Worm (Caenorhabditis elegans): ENCODE measurements around the gene cku-80.

Gene cku-80

DNA sequence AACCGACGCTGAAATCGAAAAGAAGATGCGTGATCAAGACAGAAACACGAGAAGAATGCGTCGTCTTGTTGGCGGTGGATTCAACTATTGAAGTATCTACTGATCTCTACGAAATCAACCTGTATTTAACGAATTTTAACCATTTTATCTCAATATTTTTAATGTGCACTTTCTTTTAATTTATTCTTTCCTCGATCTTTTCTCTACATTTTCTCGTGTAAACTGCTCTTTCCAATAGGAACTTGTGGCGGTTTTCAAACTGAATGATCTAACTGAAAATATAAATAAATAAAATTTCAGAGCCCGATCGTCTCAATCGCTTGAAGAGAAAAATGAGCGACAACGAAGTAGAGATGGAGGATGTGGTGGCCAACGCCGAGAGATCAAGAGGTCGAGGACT, 13.7 kb upstream of the cku-80 start, which contains the start of gene rnp-4:
Gene rnp-4, plus strand, starts transcription at position 301 of the 400 bp plus-strand sequence.
- TF ChIP-seq flt-1 (GFP tag; IDR thresholded peaks at IDR 0.05) (no peak), med-1 (GFP tag; optimal IDR thresholded peaks at IDR 0.05; ENCODE audit: insufficient read depth) (no peak), T22C8.4 (GFP tag; IDR thresholded peaks at IDR 0.05) (no peak), ztf-29 (GFP tag; IDR thresholded peaks at IDR 0.05) (no peak), tab-1 (GFP tag; IDR thresholded peaks at IDR 0.05) (no peak), ztf-23 (GFP tag; IDR thresholded peaks at IDR 0.05) (no peak), cog-1 (tag; optimal IDR thresholded peaks at IDR 0.05) (no peak), klf-2 (GFP tag; conservative IDR thresholded peaks at IDR 0.05) (no peak), ref-1 (GFP tag; conservative IDR thresholded peaks at IDR 0.05) (no peak)

DNA sequence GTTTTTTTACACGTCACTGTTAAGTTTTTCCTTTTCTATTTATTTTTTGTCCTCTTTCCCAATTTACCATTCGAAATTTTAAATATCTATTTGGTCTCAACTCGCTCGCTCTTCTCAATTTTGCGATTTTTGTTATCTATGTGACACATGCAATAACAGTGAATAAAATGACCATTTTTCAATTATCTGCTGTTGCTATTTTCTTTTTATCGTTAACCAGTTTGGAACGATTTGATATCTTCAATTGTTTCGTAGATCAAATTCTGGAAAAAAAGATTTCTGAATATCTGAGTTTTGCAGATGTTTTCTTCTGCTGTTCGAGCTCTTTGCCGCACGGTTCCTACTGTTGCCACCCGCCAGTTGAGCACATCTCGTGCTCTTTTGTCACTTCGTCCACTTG, 12.5 kb upstream of the cku-80 start, which contains the start of gene prdx-3:
Gene prdx-3, plus strand, starts transcription at position 301 of the 400 bp plus-strand sequence.
- TF ChIP-seq klf-2 (GFP tag; conservative IDR thresholded peaks at IDR 0.05): no peak
- no peak for TF ChIP-seq med-1 (GFP tag; optimal IDR thresholded peaks at IDR 0.05; ENCODE audit: insufficient read depth)
- TF ChIP-seq tab-1 (GFP tag; IDR thresholded peaks at IDR 0.05): no peak
- no peak for TF ChIP-seq ztf-29 (GFP tag; IDR thresholded peaks at IDR 0.05)
- TF ChIP-seq T22C8.4 (GFP tag; IDR thresholded peaks at IDR 0.05): no peak
- no peak for TF ChIP-seq ztf-23 (GFP tag; IDR thresholded peaks at IDR 0.05)
- TF ChIP-seq cog-1 (tag; optimal IDR thresholded peaks at IDR 0.05): no peak
- no peak for TF ChIP-seq ref-1 (GFP tag; conservative IDR thresholded peaks at IDR 0.05)
- TF ChIP-seq flt-1 (GFP tag; IDR thresholded peaks at IDR 0.05): no peak

DNA sequence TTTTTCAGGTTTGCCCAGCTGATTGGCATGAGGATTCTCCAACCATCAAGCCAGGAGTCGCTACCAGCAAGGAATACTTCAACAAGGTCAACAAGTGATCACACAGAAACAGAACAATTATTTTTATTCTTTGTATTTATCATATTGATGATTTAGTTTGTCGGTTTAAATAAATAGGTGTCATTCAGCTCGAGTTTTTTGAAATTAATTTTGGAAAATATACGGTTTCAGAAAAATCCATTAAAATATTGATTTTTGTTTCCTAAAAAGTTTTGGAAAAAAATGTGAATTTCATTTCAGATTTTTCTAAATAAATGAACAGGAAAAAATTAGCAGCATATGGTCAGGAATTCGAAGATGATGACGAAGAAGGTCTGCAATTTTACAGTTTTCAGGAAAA, 11.4 kb upstream of the cku-80 start, which contains the start of gene gpch-1:
Gene gpch-1, plus strand, starts transcription at position 301 of the 400 bp plus-strand sequence.
- no peak for TF ChIP-seq med-1 (GFP tag; optimal IDR thresholded peaks at IDR 0.05; ENCODE audit: insufficient read depth)
- no peak for TF ChIP-seq T22C8.4 (GFP tag; IDR thresholded peaks at IDR 0.05)
- no peak for TF ChIP-seq flt-1 (GFP tag; IDR thresholded peaks at IDR 0.05)
- TF ChIP-seq ref-1 (GFP tag; conservative IDR thresholded peaks at IDR 0.05): no peak
- no peak for TF ChIP-seq klf-2 (GFP tag; conservative IDR thresholded peaks at IDR 0.05)
- TF ChIP-seq tab-1 (GFP tag; IDR thresholded peaks at IDR 0.05): no peak
- TF ChIP-seq ztf-29 (GFP tag; IDR thresholded peaks at IDR 0.05): no peak
- TF ChIP-seq cog-1 (tag; optimal IDR thresholded peaks at IDR 0.05): no peak
- TF ChIP-seq ztf-23 (GFP tag; IDR thresholded peaks at IDR 0.05): no peak

DNA sequence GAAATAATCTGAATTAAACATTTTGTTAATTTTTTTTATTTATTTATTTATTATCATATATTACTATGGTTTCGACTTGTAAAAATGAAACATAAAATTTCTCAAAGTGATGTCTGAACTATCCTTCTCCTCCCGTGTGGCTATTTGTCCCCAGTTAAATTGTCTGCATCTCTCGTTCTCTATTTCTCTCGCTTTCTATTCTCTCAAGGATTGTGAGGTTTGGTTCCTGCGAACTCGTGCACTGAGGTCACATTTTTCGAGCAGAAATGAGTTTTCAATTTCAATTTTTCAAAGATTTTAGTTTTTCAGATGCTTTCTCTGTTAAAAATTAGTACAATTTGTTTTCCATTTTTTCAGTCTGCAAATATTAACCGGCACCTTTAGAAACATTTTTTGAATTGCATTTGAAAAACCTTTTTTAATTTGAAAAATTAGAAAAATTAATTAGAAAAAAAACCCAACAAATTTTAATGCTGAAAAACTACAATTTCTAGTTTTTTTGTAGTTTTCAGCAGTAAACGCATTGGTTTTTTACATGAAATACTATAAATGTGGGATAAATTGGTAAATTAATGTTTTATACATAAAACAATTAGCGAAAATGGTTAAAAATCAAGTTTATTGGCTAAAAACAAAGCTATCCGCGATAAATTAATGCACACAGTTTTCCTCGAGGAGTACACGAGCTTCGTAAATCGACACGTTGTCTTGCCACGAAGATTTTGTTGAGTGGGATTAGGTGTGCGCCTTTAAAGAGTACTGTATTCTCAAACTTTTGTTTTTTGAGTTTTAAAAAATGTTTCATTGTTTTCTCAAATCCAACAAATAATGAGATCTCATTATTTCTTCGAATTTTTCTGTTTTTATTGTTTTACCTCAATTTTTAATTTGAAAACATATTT, 7.3 kb upstream of the cku-80 start:
- TF ChIP-seq T22C8.4 (GFP tag; IDR thresholded peaks at IDR 0.05) (no peak), flt-1 (GFP tag; IDR thresholded peaks at IDR 0.05) (no peak), med-1 (GFP tag; optimal IDR thresholded peaks at IDR 0.05; ENCODE audit: insufficient read depth) (no peak), ref-1 (GFP tag; conservative IDR thresholded peaks at IDR 0.05) (no peak), tab-1 (GFP tag; IDR thresholded peaks at IDR 0.05) (no peak), klf-2 (GFP tag; conservative IDR thresholded peaks at IDR 0.05) (no peak), ztf-23 (GFP tag; IDR thresholded peaks at IDR 0.05) (no peak), ztf-29 (GFP tag; IDR thresholded peaks at IDR 0.05) (no peak), cog-1 (tag; optimal IDR thresholded peaks at IDR 0.05) (no peak)

DNA sequence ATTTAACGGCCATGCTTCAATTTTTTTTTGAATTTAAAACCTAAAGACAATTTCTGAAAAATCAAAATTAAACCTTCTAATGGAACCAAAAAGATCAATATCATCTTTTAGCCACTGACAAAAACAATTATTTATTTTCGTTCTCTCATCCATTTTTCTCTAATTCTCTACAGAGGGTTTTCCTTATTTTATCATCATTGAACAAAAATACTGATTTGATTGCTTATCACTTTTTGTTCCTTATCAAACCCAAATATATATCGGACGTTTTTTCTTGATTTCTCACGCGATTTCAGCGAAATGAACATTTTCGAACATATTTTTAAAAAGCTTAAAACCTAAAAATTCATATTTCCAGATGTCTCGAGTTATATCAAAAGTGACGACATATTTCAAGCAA, 6.5 kb upstream of the cku-80 start, which contains the start of gene mpc-1:
Gene mpc-1, plus strand, starts transcription at position 359 of the 400 bp plus-strand sequence.
- TF ChIP-seq klf-2 (GFP tag; conservative IDR thresholded peaks at IDR 0.05) (no peak), flt-1 (GFP tag; IDR thresholded peaks at IDR 0.05) (no peak), med-1 (GFP tag; optimal IDR thresholded peaks at IDR 0.05; ENCODE audit: insufficient read depth) (no peak)

DNA sequence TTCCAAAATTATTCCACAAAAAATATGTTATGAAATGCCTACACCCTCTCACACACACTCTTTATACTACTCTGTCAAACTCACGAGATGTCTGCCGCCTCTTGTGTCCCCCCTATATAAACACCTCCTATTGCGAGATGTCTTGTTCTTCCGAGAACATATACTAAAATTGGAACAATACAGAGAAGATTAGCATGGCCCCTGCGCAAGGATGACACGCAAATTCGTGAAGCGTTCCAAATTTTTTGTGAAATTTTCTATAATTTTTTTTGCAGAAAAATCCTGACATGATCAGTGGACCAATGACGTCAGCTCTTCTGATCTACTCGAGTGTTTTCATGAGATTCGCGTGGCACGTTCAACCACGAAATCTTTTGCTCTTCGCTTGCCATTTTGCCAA, 5.6 kb upstream of the cku-80 start:
- peak; percentile 84 for TF ChIP-seq flt-1 (GFP tag; IDR thresholded peaks at IDR 0.05)
- TF ChIP-seq T22C8.4 (GFP tag; IDR thresholded peaks at IDR 0.05): peak; percentile 64
- peak; percentile 77 for TF ChIP-seq ztf-23 (GFP tag; IDR thresholded peaks at IDR 0.05)
- peak; percentile 64 for TF ChIP-seq ref-1 (GFP tag; conservative IDR thresholded peaks at IDR 0.05)
- peak; percentile 80 for TF ChIP-seq tab-1 (GFP tag; IDR thresholded peaks at IDR 0.05)
- peak; percentile 68 for TF ChIP-seq klf-2 (GFP tag; conservative IDR thresholded peaks at IDR 0.05)

DNA sequence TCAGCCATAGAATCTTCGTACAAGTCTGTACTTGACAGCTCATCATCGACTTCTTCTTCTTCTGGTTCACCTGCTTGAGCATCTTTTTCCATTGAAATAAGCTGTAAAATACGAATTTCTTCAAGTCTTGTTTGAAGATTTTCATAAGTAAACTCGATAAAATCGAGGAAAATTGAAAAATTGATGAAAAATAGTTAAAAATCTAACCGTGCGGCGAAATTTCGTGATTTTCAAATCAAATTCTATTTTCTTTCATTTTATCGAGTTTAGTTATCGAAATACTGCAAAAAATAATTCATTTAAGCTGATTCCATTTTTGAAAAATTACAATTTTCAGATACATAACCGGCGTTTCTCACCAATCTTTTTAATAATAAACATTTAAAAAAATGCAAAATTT, 4.5 kb upstream of the cku-80 start, which contains the start of gene R07E5.11:
Gene R07E5.11, minus strand, starts transcription at position 101 of the 400 bp plus-strand sequence.
- TF ChIP-seq ref-1 (GFP tag; conservative IDR thresholded peaks at IDR 0.05) (no peak), med-1 (GFP tag; optimal IDR thresholded peaks at IDR 0.05; ENCODE audit: insufficient read depth) (no peak), T22C8.4 (GFP tag; IDR thresholded peaks at IDR 0.05) (no peak), ztf-29 (GFP tag; IDR thresholded peaks at IDR 0.05) (no peak)

DNA sequence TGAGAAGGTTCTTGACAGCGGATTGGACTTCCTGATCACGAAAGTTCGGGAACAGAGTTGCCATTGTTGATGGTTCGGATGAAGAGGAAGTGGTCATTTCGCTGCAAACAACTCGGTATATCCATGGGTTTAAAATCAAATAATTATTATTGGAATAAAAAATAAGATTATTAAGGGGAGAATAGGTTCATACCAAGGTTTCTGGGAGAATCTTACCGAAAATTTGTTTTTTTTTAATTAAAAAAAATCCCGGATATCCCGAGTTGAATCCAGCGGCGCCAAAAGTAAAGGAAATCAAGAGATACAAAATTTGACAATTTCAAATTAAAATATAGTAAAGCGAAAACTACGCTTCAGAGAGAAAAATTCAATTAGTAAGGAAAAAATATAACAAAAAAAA, 1.7 kb upstream of the cku-80 start, which contains the start of the genes R07E5.19 and pdcd-2:
Gene R07E5.19, minus strand, starts transcription at position 101 of the 400 bp plus-strand sequence.
Gene pdcd-2, minus strand, starts transcription at position 102 of the 400 bp plus-strand sequence.
- TF ChIP-seq ztf-23 (GFP tag; IDR thresholded peaks at IDR 0.05) (no peak), klf-2 (GFP tag; conservative IDR thresholded peaks at IDR 0.05) (no peak), flt-1 (GFP tag; IDR thresholded peaks at IDR 0.05) (no peak), T22C8.4 (GFP tag; IDR thresholded peaks at IDR 0.05) (no peak), med-1 (GFP tag; optimal IDR thresholded peaks at IDR 0.05; ENCODE audit: insufficient read depth) (no peak), cog-1 (tag; optimal IDR thresholded peaks at IDR 0.05) (no peak), ref-1 (GFP tag; conservative IDR thresholded peaks at IDR 0.05) (no peak), tab-1 (GFP tag; IDR thresholded peaks at IDR 0.05) (no peak), ztf-29 (GFP tag; IDR thresholded peaks at IDR 0.05) (no peak)

DNA sequence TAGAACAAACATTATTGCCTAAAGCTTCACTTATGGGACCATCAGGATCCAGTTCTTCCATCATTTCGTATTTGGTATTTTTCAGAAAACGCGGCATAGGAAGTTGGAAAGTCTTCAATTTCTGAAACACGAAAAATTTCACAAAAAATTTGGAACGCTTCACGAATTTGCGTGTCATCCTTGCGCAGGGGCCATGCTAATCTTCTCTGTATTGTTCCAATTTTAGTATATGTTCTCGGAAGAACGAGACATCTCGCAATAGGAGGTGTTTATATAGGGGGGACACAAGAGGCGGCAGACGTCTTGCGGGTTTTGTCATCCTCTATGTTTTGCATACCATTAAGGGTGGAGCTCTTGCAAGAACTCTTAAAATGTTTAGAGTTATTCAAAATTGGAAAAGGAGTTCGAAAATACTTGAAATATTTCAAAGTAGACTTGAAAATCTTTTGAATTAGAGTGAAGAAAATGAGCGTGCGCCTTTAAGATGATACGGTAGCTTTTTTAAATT, 7.1 kb downstream of the cku-80 start:
- TF ChIP-seq ref-1 (GFP tag; conservative IDR thresholded peaks at IDR 0.05) (peak; percentile 76), flt-1 (GFP tag; IDR thresholded peaks at IDR 0.05) (peak; percentile 95), T22C8.4 (GFP tag; IDR thresholded peaks at IDR 0.05) (peak; percentile 87), ztf-23 (GFP tag; IDR thresholded peaks at IDR 0.05) (peak; percentile 91), klf-2 (GFP tag; conservative IDR thresholded peaks at IDR 0.05) (peak; percentile 83), ztf-29 (GFP tag; IDR thresholded peaks at IDR 0.05) (peak; percentile 87), tab-1 (GFP tag; IDR thresholded peaks at IDR 0.05) (peak; percentile 93)
